Worm (Caenorhabditis elegans) whole organism, L3 larva: Measurements from ENCODE around the gene C18D11.7.

Experiments used
- R02D3.7 ChIP-seq: fragments of 150-350 bp; optimal IDR thresholded peaks from 2 replicates; lab custom pipeline; 2014; ENCODE audit warnings: missing biosample characterization, missing genetic modification characterization
- ZK546.5 ChIP-seq: sonication (generic microtip); optimal IDR thresholded peaks from 2 replicates; lab custom pipeline; 2017; ENCODE audit warnings: missing biosample characterization, missing genetic modification characterization
- ama-1 ChIP-seq: fragments of 150-350 bp; optimal IDR thresholded peaks from 2 replicates; lab custom pipeline; 2018
- ceh-28 ChIP-seq: fragments of 150-350 bp; optimal IDR thresholded peaks from 2 replicates; lab custom pipeline; 2014; ENCODE audit warnings: missing biosample characterization, missing genetic modification reagents, missing genetic modification characterization
- nhr-11 ChIP-seq: fragments of 150-350 bp; optimal IDR thresholded peaks from 2 replicates; lab custom pipeline; 2014; ENCODE audit warnings: missing biosample characterization, missing genetic modification characterization
- nhr-23 ChIP-seq: fragments of 150-350 bp; optimal IDR thresholded peaks from 2 replicates; lab custom pipeline; 2014; ENCODE audit warnings: missing biosample characterization, missing genetic modification reagents, missing genetic modification characterization
- nhr-43 ChIP-seq: sonication (generic microtip); optimal IDR thresholded peaks from 2 replicates; lab custom pipeline; 2016; ENCODE audit warnings: mild to moderate bottlenecking, missing genetic modification characterization, missing compliant biosample characterization; ENCODE audit not compliant: poor library complexity, severe bottlenecking
- pha-4 ChIP-seq: fragments of 150-350 bp; optimal IDR thresholded peaks from 2 replicates; lab custom pipeline; 2014; ENCODE audit warnings: missing biosample characterization, missing genetic modification reagents, missing genetic modification characterization
- pqm-1 ChIP-seq: fragments of 150-350 bp; optimal IDR thresholded peaks from 2 replicates; lab custom pipeline; 2017; ENCODE audit warnings: missing biosample characterization, missing genetic modification characterization, inconsistent platforms
- snpc-4 ChIP-seq: fragments of 150-350 bp; optimal IDR thresholded peaks from 2 replicates; lab custom pipeline; 2014; ENCODE audit warnings: missing biosample characterization, missing genetic modification characterization
- tbx-2 ChIP-seq: sonication (generic microtip); optimal IDR thresholded peaks from 2 replicates; lab custom pipeline; 2016; ENCODE audit warnings: mild to moderate bottlenecking, missing genetic modification characterization, missing compliant biosample characterization
- unc-39 ChIP-seq: sonication (generic microtip); optimal IDR thresholded peaks from 4 replicates; lab custom pipeline; 2017; ENCODE audit warnings: missing biosample characterization, missing genetic modification characterization
- zag-1 ChIP-seq: fragments of 150-350 bp; optimal IDR thresholded peaks from 2 replicates; lab custom pipeline; 2014; ENCODE audit warnings: missing biosample characterization, missing genetic modification characterization

DNA sequence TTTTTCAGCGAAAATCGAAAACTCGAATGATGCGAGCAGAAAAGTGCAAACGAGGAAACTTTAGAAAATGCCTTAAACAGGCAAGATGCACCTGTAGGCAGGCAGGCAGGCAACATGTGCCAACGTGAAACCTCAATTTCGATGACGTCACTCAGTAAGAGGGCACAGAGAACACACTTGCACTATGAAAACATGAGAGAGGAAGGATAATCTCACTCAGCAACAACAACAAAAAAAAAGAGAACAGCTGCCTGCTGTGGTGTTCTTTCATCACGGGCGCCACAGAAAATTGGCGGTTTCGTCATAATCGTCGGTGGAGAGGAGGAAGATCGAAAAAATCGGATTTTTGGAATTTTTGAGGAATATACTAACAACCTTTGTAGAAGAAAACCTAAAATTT is 27.6 kb upstream of the C18D11.7 start:
- no peak for TF ChIP-seq snpc-4 (tag; lab: Kevin White, UChicago)
- TF ChIP-seq R02D3.7 (tag; lab: Kevin White, UChicago) = no peak
- TF ChIP-seq ZK546.5 (tag; lab: Kevin White, UChicago) = no peak
- no peak for TF ChIP-seq unc-39 (tag; lab: Kevin White, UChicago)
- TF ChIP-seq nhr-11 (tag; lab: Kevin White, UChicago) = no peak
- no peak for TF ChIP-seq ceh-28 (tag; lab: Kevin White, UChicago)
- TF ChIP-seq zag-1 = no peak
- TF ChIP-seq nhr-23 (tag; lab: Kevin White, UChicago) = no peak
- no peak for TF ChIP-seq tbx-2 (tag; lab: Kevin White, UChicago)
- TF ChIP-seq nhr-43 = no peak
- no peak for TF ChIP-seq ama-1
- TF ChIP-seq pqm-1 (tag; lab: Kevin White, UChicago) = no peak
- TF ChIP-seq pha-4 (tag; lab: Kevin White, UChicago) = no peak
